Fruit fly (Drosophila melanogaster): Measurements from ENCODE around the gene Wnt4.

Wnt4 gene

dm6 chr2L:7301497-7301896, 24.5 kb upstream of the Wnt4 start:
- TF ChIP-seq usp (GFP tag; optimal IDR thresholded peaks at IDR 0.05) (no peak), CG8478 (optimal IDR thresholded peaks at IDR 0.05) (no peak), EcR (GFP tag; optimal IDR thresholded peaks at IDR 0.05) (no peak), pan (optimal IDR thresholded peaks at IDR 0.05) (no peak), Dll (optimal IDR thresholded peaks at IDR 0.05) (no peak), psq (optimal IDR thresholded peaks at IDR 0.05) (no peak)

- no peak for TF ChIP-seq CG8478 (optimal IDR thresholded peaks at IDR 0.05)
- no peak for TF ChIP-seq pan (optimal IDR thresholded peaks at IDR 0.05)
- no peak for TF ChIP-seq usp (GFP tag; optimal IDR thresholded peaks at IDR 0.05)
- no peak for TF ChIP-seq EcR (GFP tag; optimal IDR thresholded peaks at IDR 0.05)
- no peak for TF ChIP-seq psq (optimal IDR thresholded peaks at IDR 0.05)
- TF ChIP-seq Dll (optimal IDR thresholded peaks at IDR 0.05): no peak
Observed at dm6 chr2L:7300004-7300403, 23.0 kb upstream of the Wnt4 start.

- TF ChIP-seq usp (GFP tag; optimal IDR thresholded peaks at IDR 0.05) (no peak), EcR (GFP tag; optimal IDR thresholded peaks at IDR 0.05) (no peak), psq (optimal IDR thresholded peaks at IDR 0.05) (no peak), Dll (optimal IDR thresholded peaks at IDR 0.05) (no peak), CG8478 (optimal IDR thresholded peaks at IDR 0.05) (no peak), pan (optimal IDR thresholded peaks at IDR 0.05) (no peak)
Observed at dm6 chr2L:7298744-7299366, 21.9 kb upstream of the Wnt4 start.

dm6 chr2L:7295924-7296323, 19.0 kb upstream of the Wnt4 start:
- TF ChIP-seq EcR (GFP tag; optimal IDR thresholded peaks at IDR 0.05) (no peak), CG8478 (optimal IDR thresholded peaks at IDR 0.05) (no peak), psq (optimal IDR thresholded peaks at IDR 0.05) (no peak), Dll (optimal IDR thresholded peaks at IDR 0.05) (no peak), usp (GFP tag; optimal IDR thresholded peaks at IDR 0.05) (no peak), pan (optimal IDR thresholded peaks at IDR 0.05) (no peak)

dm6 chr2L:7294964-7295363, 18.0 kb upstream of the Wnt4 start:
- TF ChIP-seq CG8478 (optimal IDR thresholded peaks at IDR 0.05) (no peak), EcR (GFP tag; optimal IDR thresholded peaks at IDR 0.05) (no peak), usp (GFP tag; optimal IDR thresholded peaks at IDR 0.05) (no peak), psq (optimal IDR thresholded peaks at IDR 0.05) (no peak), Dll (optimal IDR thresholded peaks at IDR 0.05) (no peak), pan (optimal IDR thresholded peaks at IDR 0.05) (no peak)

dm6 chr2L:7293475-7294332, 16.7 kb upstream of the Wnt4 start:
- TF ChIP-seq CG8478 (optimal IDR thresholded peaks at IDR 0.05) (no peak), EcR (GFP tag; optimal IDR thresholded peaks at IDR 0.05) (no peak), Dll (optimal IDR thresholded peaks at IDR 0.05) (no peak), psq (optimal IDR thresholded peaks at IDR 0.05) (no peak), pan (optimal IDR thresholded peaks at IDR 0.05) (no peak), usp (GFP tag; optimal IDR thresholded peaks at IDR 0.05) (no peak)

dm6 chr2L:7291968-7292367, 15.0 kb upstream of the Wnt4 start:
- no peak for TF ChIP-seq CG8478 (optimal IDR thresholded peaks at IDR 0.05)

dm6 chr2L:7290577-7290976, 13.6 kb upstream of the Wnt4 start:
- no peak for TF ChIP-seq Dll (optimal IDR thresholded peaks at IDR 0.05)
- no peak for TF ChIP-seq EcR (GFP tag; optimal IDR thresholded peaks at IDR 0.05)
- TF ChIP-seq usp (GFP tag; optimal IDR thresholded peaks at IDR 0.05): no peak

dm6 chr2L:7289880-7290279, 12.9 kb upstream of the Wnt4 start:
- TF ChIP-seq CG8478 (optimal IDR thresholded peaks at IDR 0.05) (no peak), EcR (GFP tag; optimal IDR thresholded peaks at IDR 0.05) (no peak), psq (optimal IDR thresholded peaks at IDR 0.05) (no peak), Dll (optimal IDR thresholded peaks at IDR 0.05) (no peak), usp (GFP tag; optimal IDR thresholded peaks at IDR 0.05) (no peak), pan (optimal IDR thresholded peaks at IDR 0.05) (no peak)

- TF ChIP-seq CG8478 (optimal IDR thresholded peaks at IDR 0.05) (no peak), usp (GFP tag; optimal IDR thresholded peaks at IDR 0.05) (no peak), EcR (GFP tag; optimal IDR thresholded peaks at IDR 0.05) (no peak), pan (optimal IDR thresholded peaks at IDR 0.05) (no peak), psq (optimal IDR thresholded peaks at IDR 0.05) (no peak), Dll (optimal IDR thresholded peaks at IDR 0.05) (no peak)
Observed at dm6 chr2L:7285862-7286261, 8.9 kb upstream of the Wnt4 start.

- no peak for TF ChIP-seq Dll (optimal IDR thresholded peaks at IDR 0.05)
- no peak for TF ChIP-seq EcR (GFP tag; optimal IDR thresholded peaks at IDR 0.05)
- TF ChIP-seq pan (optimal IDR thresholded peaks at IDR 0.05): no peak
Observed at dm6 chr2L:7284791-7285190, 7.8 kb upstream of the Wnt4 start.

dm6 chr2L:7284121-7284520, 7.2 kb upstream of the Wnt4 start:
- TF ChIP-seq usp (GFP tag; optimal IDR thresholded peaks at IDR 0.05): no peak
- TF ChIP-seq pan (optimal IDR thresholded peaks at IDR 0.05): no peak
- TF ChIP-seq EcR (GFP tag; optimal IDR thresholded peaks at IDR 0.05): no peak
- TF ChIP-seq CG8478 (optimal IDR thresholded peaks at IDR 0.05): no peak

- TF ChIP-seq usp (GFP tag; optimal IDR thresholded peaks at IDR 0.05) (no peak), CG8478 (optimal IDR thresholded peaks at IDR 0.05) (no peak), pan (optimal IDR thresholded peaks at IDR 0.05) (no peak), EcR (GFP tag; optimal IDR thresholded peaks at IDR 0.05) (no peak), Dll (optimal IDR thresholded peaks at IDR 0.05) (no peak), psq (optimal IDR thresholded peaks at IDR 0.05) (no peak)
Observed at dm6 chr2L:7282128-7282527, 5.2 kb upstream of the Wnt4 start.
